Worm (Caenorhabditis elegans) whole organism, young adult: Measurements from ENCODE around the gene rpt-6.

ENCODE experiments used
- B0261.1 ChIP-seq: sonication (generic microtip); optimal IDR thresholded peaks from 2 replicates; lab custom pipeline; 2016; ENCODE audit warnings: mild to moderate bottlenecking, missing genetic modification characterization, moderate library complexity, missing compliant biosample characterization
- B0336.3 ChIP-seq: fragments of 200-800 bp; sonication (Bioruptor generic); IDR thresholded peaks from 2 replicates; pipeline ENCODE4 v1.3.6; 2022; ENCODE audit warnings: missing genetic modification characterization, missing compliant biosample characterization
- C17E4.6 ChIP-seq: fragments of 200-800 bp; sonication (Bioruptor generic); IDR thresholded peaks from 2 replicates; pipeline ENCODE4 v1.3.6; 2022; ENCODE audit warnings: missing genetic modification reagents, missing genetic modification characterization, missing compliant biosample characterization
- F23B12.7 ChIP-seq: sonication (generic microtip); optimal IDR thresholded peaks from 2 replicates; lab custom pipeline; 2017; ENCODE audit warnings: missing genetic modification characterization, mild to moderate bottlenecking, missing compliant biosample characterization, antibody characterized with exemption, moderate library complexity; ENCODE audit not compliant: insufficient read depth
- F55B11.4 ChIP-seq: sonication (generic microtip); optimal IDR thresholded peaks from 2 replicates; lab custom pipeline; 2016; ENCODE audit warnings: missing compliant biosample characterization, missing genetic modification characterization, borderline replicate concordance; ENCODE audit not compliant: insufficient read depth
- Y53G8AR.9 ChIP-seq: fragments of 200-800 bp; sonication (Bioruptor generic); conservative IDR thresholded peaks from 2 replicates; pipeline ENCODE4 v1.3.6; 2022; ENCODE audit warnings: missing genetic modification reagents, missing genetic modification characterization, missing compliant biosample characterization
- Y56A3A.18 ChIP-seq: fragments of 200-800 bp; sonication (Bioruptor generic); IDR thresholded peaks from 2 replicates; pipeline ENCODE4 v1.3.6; 2022; ENCODE audit warnings: missing genetic modification reagents, missing genetic modification characterization, missing compliant biosample characterization
- Y95B8A.8 ChIP-seq: fragments of 200-800 bp; sonication (Bioruptor generic); IDR thresholded peaks from 2 replicates; pipeline ENCODE4 v1.3.6; 2022; ENCODE audit warnings: missing genetic modification reagents, missing genetic modification characterization, missing compliant biosample characterization
- aptf-2 ChIP-seq: fragments of 200-800 bp; sonication (Bioruptor generic); conservative IDR thresholded peaks from 2 replicates; pipeline ENCODE4 v1.3.6; 2022; ENCODE audit warnings: missing genetic modification reagents, missing genetic modification characterization, missing compliant biosample characterization
- atf-7 ChIP-seq: sonication (generic microtip); optimal IDR thresholded peaks from 2 replicates; lab custom pipeline; 2017; ENCODE audit warnings: mild to moderate bottlenecking, missing genetic modification characterization, missing compliant biosample characterization
- athp-1 ChIP-seq: sonication (generic microtip); optimal IDR thresholded peaks from 2 replicates; lab custom pipeline; 2017; ENCODE audit warnings: mild to moderate bottlenecking, missing genetic modification characterization, missing compliant biosample characterization
- ccch-3 ChIP-seq: fragments of 200-800 bp; sonication (Bioruptor generic); optimal IDR thresholded peaks from 2 replicates; lab custom pipeline; 2018; ENCODE audit warnings: mild to moderate bottlenecking, missing genetic modification characterization, missing compliant biosample characterization
- cebp-1 ChIP-seq, 2 experiments: fragments of 200-800 bp in 1 of 2; sonication (Bioruptor generic) in 1 of 2; sonication (generic microtip) in 1 of 2; IDR thresholded peaks in 1 of 2; optimal IDR thresholded peaks in 1 of 2; 2 replicates each; pipeline versions ENCODE4 v1.3.6 to Lab custom; 2017 to 2022; ENCODE audit warnings: missing compliant biosample characterization in 2 of 2, missing genetic modification characterization in 2 of 2, mild to moderate bottlenecking in 1 of 2, missing genetic modification reagents in 1 of 2, moderate library complexity in 1 of 2
- ceh-27 ChIP-seq: fragments of 200-800 bp; sonication (Bioruptor generic); optimal IDR thresholded peaks from 2 replicates; lab custom pipeline; 2018; ENCODE audit warnings: mild to moderate bottlenecking, missing genetic modification characterization, moderate library complexity, missing compliant biosample characterization
- ceh-40 ChIP-seq: fragments of 200-800 bp; sonication (Bioruptor generic); IDR thresholded peaks from 2 replicates; pipeline ENCODE4 v1.3.6; 2022; ENCODE audit warnings: missing genetic modification characterization, missing compliant biosample characterization
- ceh-91 ChIP-seq: fragments of 200-800 bp; sonication (Bioruptor generic); IDR thresholded peaks from 2 replicates; pipeline ENCODE4 v1.3.6; 2022; ENCODE audit warnings: missing genetic modification reagents, missing genetic modification characterization, missing compliant biosample characterization
- die-1 ChIP-seq: sonication (generic microtip); optimal IDR thresholded peaks from 2 replicates; lab custom pipeline; 2016; ENCODE audit warnings: missing genotype, mild to moderate bottlenecking, missing genetic modification characterization, missing compliant biosample characterization
- dpl-1 ChIP-seq: fragments of 150-350 bp; optimal IDR thresholded peaks from 2 replicates; lab custom pipeline; 2014; ENCODE audit warnings: missing biosample characterization, missing genetic modification reagents, missing genetic modification characterization
- efl-1 ChIP-seq: fragments of 150-350 bp; optimal IDR thresholded peaks from 2 replicates; lab custom pipeline; 2014; ENCODE audit warnings: missing biosample characterization, missing genetic modification reagents, missing genetic modification characterization
- ekl-4 ChIP-seq: fragments of 200-800 bp; sonication (Bioruptor generic); IDR thresholded peaks from 2 replicates; pipeline ENCODE4 v1.3.6; 2022; ENCODE audit warnings: missing genetic modification reagents, missing genetic modification characterization, missing compliant biosample characterization
- gei-17 ChIP-seq: fragments of 200-800 bp; sonication (Bioruptor generic); optimal IDR thresholded peaks from 2 replicates; lab custom pipeline; 2018; ENCODE audit warnings: mild to moderate bottlenecking, missing genetic modification characterization, missing compliant biosample characterization
- hlh-12 ChIP-seq: sonication (generic microtip); optimal IDR thresholded peaks from 2 replicates; lab custom pipeline; 2016; ENCODE audit warnings: missing genetic modification characterization, missing compliant biosample characterization
- hlh-26 ChIP-seq: fragments of 200-800 bp; sonication (Bioruptor generic); conservative IDR thresholded peaks from 2 replicates; pipeline ENCODE4 v1.3.6; 2022; ENCODE audit warnings: missing genetic modification reagents, missing genetic modification characterization, missing compliant biosample characterization
- hmg-20 ChIP-seq: fragments of 200-800 bp; sonication (Bioruptor generic); IDR thresholded peaks from 2 replicates; pipeline ENCODE4 v1.3.6; 2022; ENCODE audit warnings: missing genetic modification reagents, missing genetic modification characterization, missing compliant biosample characterization
- lag-1 ChIP-seq: fragments of 200-800 bp; sonication (Bioruptor generic); IDR thresholded peaks from 2 replicates; pipeline ENCODE4 v1.3.6; 2022; ENCODE audit warnings: missing genetic modification reagents, missing genetic modification characterization, missing compliant biosample characterization
- let-607 ChIP-seq, 2 experiments: fragments of 200-800 bp in 1 of 2; sonication (Bioruptor generic) in 1 of 2; sonication (generic microtip) in 1 of 2; optimal IDR thresholded peaks; 2 replicates each; lab custom pipeline; 2016 to 2018; ENCODE audit warnings: mild to moderate bottlenecking in 2 of 2, missing compliant biosample characterization in 2 of 2, missing genetic modification characterization in 2 of 2, moderate library complexity in 2 of 2, missing genotype in 1 of 2
- lin-26 ChIP-seq: fragments of 200-800 bp; sonication (Bioruptor generic); IDR thresholded peaks from 2 replicates; pipeline ENCODE4 v1.3.6; 2022; ENCODE audit warnings: missing genetic modification reagents, missing genetic modification characterization, missing compliant biosample characterization
- lin-35 ChIP-seq, 3 experiments: fragments of 150-350 bp in 2 of 3; sonication (generic microtip) in 1 of 3; optimal IDR thresholded peaks; 2 replicates each; lab custom pipeline; 2014 to 2018; ENCODE audit warnings: missing biosample characterization in 3 of 3, missing genetic modification characterization in 3 of 3, missing genetic modification reagents in 3 of 3
- lin-54 ChIP-seq: fragments of 200-800 bp; sonication (Bioruptor generic); optimal IDR thresholded peaks from 2 replicates; lab custom pipeline; 2018; ENCODE audit warnings: mild to moderate bottlenecking, missing genetic modification characterization, missing compliant biosample characterization
- lsl-1 ChIP-seq: fragments of 200-800 bp; sonication (Bioruptor generic); optimal IDR thresholded peaks from 2 replicates; lab custom pipeline; 2018; ENCODE audit warnings: mild to moderate bottlenecking, missing genetic modification characterization, moderate library complexity, missing compliant biosample characterization
- madf-8 ChIP-seq: fragments of 200-800 bp; sonication (Bioruptor generic); conservative IDR thresholded peaks from 2 replicates; pipeline ENCODE4 v1.3.6; 2022; ENCODE audit warnings: missing genetic modification reagents, missing genetic modification characterization, missing compliant biosample characterization
- mcd-1 ChIP-seq: fragments of 200-800 bp; sonication (Bioruptor generic); IDR thresholded peaks from 2 replicates; pipeline ENCODE4 v1.3.6; 2022; ENCODE audit warnings: missing genetic modification reagents, missing genetic modification characterization, missing compliant biosample characterization
- mxl-1 ChIP-seq: sonication (generic microtip); optimal IDR thresholded peaks from 2 replicates; lab custom pipeline; 2016; ENCODE audit warnings: missing genetic modification characterization, missing compliant biosample characterization
- nhr-27 ChIP-seq: fragments of 200-800 bp; sonication (Bioruptor generic); optimal IDR thresholded peaks from 2 replicates; lab custom pipeline; 2018; ENCODE audit warnings: mild to moderate bottlenecking, missing genetic modification characterization, moderate library complexity, missing compliant biosample characterization
- snpc-1.1 ChIP-seq: sonication (generic microtip); optimal IDR thresholded peaks from 2 replicates; lab custom pipeline; 2017; ENCODE audit warnings: missing genetic modification characterization, mild to moderate bottlenecking, missing compliant biosample characterization, antibody characterized with exemption, moderate library complexity, missing genotype, missing genetic modification reagents; ENCODE audit not compliant: insufficient read depth
- snpc-3.4 ChIP-seq: sonication (generic microtip); optimal IDR thresholded peaks from 2 replicates; lab custom pipeline; 2017; ENCODE audit warnings: missing genetic modification characterization, mild to moderate bottlenecking, missing compliant biosample characterization, antibody characterized with exemption, moderate library complexity, missing genotype, missing genetic modification reagents
- sptf-2 ChIP-seq: fragments of 200-800 bp; sonication (Bioruptor generic); optimal IDR thresholded peaks from 2 replicates; lab custom pipeline; 2018; ENCODE audit warnings: mild to moderate bottlenecking, missing genetic modification characterization, missing compliant biosample characterization
- tbp1 ChIP-seq: fragments of 200-800 bp; sonication (Bioruptor generic); optimal IDR thresholded peaks from 2 replicates; lab custom pipeline; 2018; ENCODE audit warnings: mild to moderate bottlenecking, missing genetic modification characterization, missing compliant biosample characterization
- unc-62 ChIP-seq: fragments of 150-350 bp; optimal IDR thresholded peaks from 2 replicates; lab custom pipeline; 2014; ENCODE audit warnings: missing biosample characterization, missing genetic modification reagents, missing genetic modification characterization
- xnd-1 ChIP-seq: sonication (generic microtip); optimal IDR thresholded peaks from 2 replicates; lab custom pipeline; 2016; ENCODE audit warnings: missing genotype, missing genetic modification reagents, missing genetic modification characterization, missing compliant biosample characterization
- zfh-2 ChIP-seq: fragments of 200-800 bp; sonication (Bioruptor generic); conservative IDR thresholded peaks from 2 replicates; pipeline ENCODE4 v1.3.6; 2022; ENCODE audit warnings: missing genetic modification reagents, missing genetic modification characterization, missing compliant biosample characterization

The rpt-6 gene

ce11 chrIII:12373807-12374266, 3.6 kb downstream of the rpt-6 start, which contains the start of gene glrx-5:
Gene glrx-5 (minus strand): TSS chrIII:12373857.
- no peak for TF ChIP-seq lag-1 (GFP tag; lab: Robert Waterston, UW)
- TF ChIP-seq cebp-1 (GFP tag; IDR thresholded peaks at IDR 0.05; lab: Robert Waterston, UW): peak; percentile 72
- TF ChIP-seq cebp-1 (tag; optimal IDR thresholded peaks at IDR 0.05; lab: Kevin White, UChicago): peak; percentile 94
- TF ChIP-seq madf-8 (GFP tag; lab: Robert Waterston, UW): no peak
- TF ChIP-seq lin-26 (GFP tag; lab: Robert Waterston, UW): no peak
- no peak for TF ChIP-seq ceh-27 (GFP tag; lab: Kevin White, UChicago)
- TF ChIP-seq mcd-1: no peak
- TF ChIP-seq hlh-12 (tag; lab: Kevin White, UChicago): no peak
- TF ChIP-seq, all 124 proteins: peak for 1

- TF ChIP-seq hlh-26 (no peak), zfh-2 (peak; percentile 62), xnd-1 (no peak)
These were observed 5.4 kb downstream of the rpt-6 start for ce11 chrIII:12375614-12376013.

ce11 chrIII:12377198-12377662, 7.0 kb downstream of the rpt-6 start, which contains the start of gene pph-4.2:
Gene pph-4.2 (minus strand): TSS chrIII:12377248.
- TF ChIP-seq lsl-1 (GFP tag; lab: Kevin White, UChicago) (no peak), Y56A3A.18 (GFP tag; lab: Robert Waterston, UW) (no peak), efl-1 (GFP tag; lab: Kevin White, UChicago) (peak; percentile 59), Y95B8A.8 (GFP tag; lab: Robert Waterston, UW) (no peak), xnd-1 (no peak), snpc-1.1 (tag; lab: Kevin White, UChicago) (no peak), let-607 (tag; optimal IDR thresholded peaks at IDR 0.05; lab: Kevin White, UChicago) (no peak), hmg-20 (GFP tag; lab: Robert Waterston, UW) (no peak), ccch-3 (no peak), aptf-2 (GFP tag; lab: Robert Waterston, UW) (no peak), snpc-3.4 (no peak), hlh-12 (tag; lab: Kevin White, UChicago) (no peak), mcd-1 (peak; percentile 84), ceh-40 (GFP tag; lab: Robert Waterston, UW) (no peak), Y53G8AR.9 (GFP tag; lab: Robert Waterston, UW) (no peak), atf-7 (no peak), lin-35 (GFP tag; optimal IDR thresholded peaks at IDR 0.05; lab: Kevin White, UChicago) (peak in 1 of 3 experiments; percentile 81), gei-17 (GFP tag; lab: Kevin White, UChicago) (no peak), C17E4.6 (no peak), unc-62 (no peak), sptf-2 (GFP tag; lab: Kevin White, UChicago) (no peak), lin-54 (peak; percentile 81), nhr-27 (tag; lab: Kevin White, UChicago) (no peak), B0336.3 (GFP tag; lab: Robert Waterston, UW) (no peak), F55B11.4 (tag; lab: Kevin White, UChicago) (no peak), ekl-4 (GFP tag; lab: Robert Waterston, UW) (no peak), dpl-1 (peak; percentile 41), athp-1 (tag; lab: Kevin White, UChicago) (no peak), B0261.1 (tag; lab: Kevin White, UChicago) (no peak), ceh-91 (GFP tag; lab: Robert Waterston, UW) (no peak), mxl-1 (tag; lab: Kevin White, UChicago) (no peak), F23B12.7 (tag; lab: Kevin White, UChicago) (no peak), tbp1 (GFP tag; lab: Kevin White, UChicago) (no peak), die-1 (tag; lab: Kevin White, UChicago) (no peak), madf-8 (GFP tag; lab: Robert Waterston, UW) (no peak)
